Worm (Caenorhabditis elegans) whole organism, late embryonic: Measurements from ENCODE around the gene lys-8.
"Not testable (repeated sequence)": the region's sequence is repeated elsewhere in the genome, so short reads cannot be mapped to it uniquely, and the experiment has no call there.

Source experiments
- F13H6.1 ChIP-seq: sonication (generic microtip); optimal IDR thresholded peaks from 2 replicates; lab custom pipeline; 2016; ENCODE audit warnings: missing genetic modification characterization, missing compliant biosample characterization
- K02D7.2 ChIP-seq: sonication (generic microtip); optimal IDR thresholded peaks from 2 replicates; lab custom pipeline; 2017; ENCODE audit warnings: mild to moderate bottlenecking, missing genetic modification characterization, missing compliant biosample characterization
- ceh-14 ChIP-seq: sonication (generic microtip); optimal IDR thresholded peaks from 2 replicates; lab custom pipeline; 2016; ENCODE audit warnings: missing genotype, missing genetic modification characterization, missing compliant biosample characterization
- ceh-19 ChIP-seq: fragments of 200-800 bp; sonication (Bioruptor generic); optimal IDR thresholded peaks from 2 replicates; lab custom pipeline; 2018; ENCODE audit warnings: mild to moderate bottlenecking, missing genetic modification characterization, missing compliant biosample characterization
- ceh-22 ChIP-seq: sonication (generic microtip); optimal IDR thresholded peaks from 2 replicates; lab custom pipeline; 2017; ENCODE audit warnings: missing biosample characterization, missing genetic modification characterization
- ceh-31 ChIP-seq: sonication (generic microtip); optimal IDR thresholded peaks from 2 replicates; lab custom pipeline; 2016; ENCODE audit warnings: missing genetic modification characterization, missing compliant biosample characterization
- ceh-34 ChIP-seq: sonication (generic microtip); optimal IDR thresholded peaks from 2 replicates; lab custom pipeline; 2016; ENCODE audit warnings: mild to moderate bottlenecking, missing genetic modification characterization, missing compliant biosample characterization
- ceh-45 ChIP-seq: fragments of 200-800 bp; sonication (Bioruptor generic); IDR thresholded peaks from 2 replicates; pipeline ENCODE4 v1.3.6; 2022; ENCODE audit warnings: missing genetic modification reagents, missing genetic modification characterization, missing compliant biosample characterization
- ceh-48 ChIP-seq: sonication (generic microtip); optimal IDR thresholded peaks from 2 replicates; lab custom pipeline; 2016; ENCODE audit warnings: missing genetic modification characterization, inconsistent platforms, missing compliant biosample characterization
- ceh-6 ChIP-seq: fragments of 200-800 bp; sonication (Bioruptor generic); optimal IDR thresholded peaks from 2 replicates; lab custom pipeline; 2018; ENCODE audit warnings: mild to moderate bottlenecking, missing genetic modification characterization, missing compliant biosample characterization
- ceh-9 ChIP-seq: sonication (generic microtip); optimal IDR thresholded peaks from 2 replicates; lab custom pipeline; 2016; ENCODE audit warnings: mild to moderate bottlenecking, missing genetic modification characterization, inconsistent platforms, missing compliant biosample characterization
- che-1 ChIP-seq: sonication (generic microtip); optimal IDR thresholded peaks from 2 replicates; lab custom pipeline; 2016; ENCODE audit warnings: mild to moderate bottlenecking, missing genetic modification characterization, missing compliant biosample characterization
- dmd-4 ChIP-seq: sonication (generic microtip); optimal IDR thresholded peaks from 2 replicates; lab custom pipeline; 2016; ENCODE audit warnings: borderline replicate concordance, missing genetic modification characterization, missing compliant biosample characterization
- elt-2 ChIP-seq: sonication (generic microtip); optimal IDR thresholded peaks from 2 replicates; lab custom pipeline; 2016; ENCODE audit warnings: missing genetic modification reagents, missing genetic modification characterization, missing compliant biosample characterization
- ets-4 ChIP-seq: sonication (generic microtip); optimal IDR thresholded peaks from 2 replicates; lab custom pipeline; 2016; ENCODE audit warnings: missing genetic modification characterization, missing compliant biosample characterization
- eyg-1 ChIP-seq: sonication (generic microtip); optimal IDR thresholded peaks from 2 replicates; lab custom pipeline; 2016; ENCODE audit warnings: missing genotype, missing genetic modification characterization, missing compliant biosample characterization
- fax-1 ChIP-seq: sonication (generic microtip); optimal IDR thresholded peaks from 2 replicates; lab custom pipeline; 2016; ENCODE audit warnings: missing genotype, missing genetic modification characterization, missing compliant biosample characterization
- fkh-6 ChIP-seq: sonication (generic microtip); optimal IDR thresholded peaks from 2 replicates; lab custom pipeline; 2016; ENCODE audit warnings: missing genetic modification characterization, missing compliant biosample characterization
- gmeb-2 ChIP-seq: sonication (generic microtip); optimal IDR thresholded peaks from 2 replicates; lab custom pipeline; 2016; ENCODE audit warnings: missing genetic modification characterization, inconsistent platforms, missing compliant biosample characterization
- hlh-13 ChIP-seq: fragments of 200-800 bp; sonication (Bioruptor generic); optimal IDR thresholded peaks from 2 replicates; lab custom pipeline; 2018; ENCODE audit warnings: mild to moderate bottlenecking, missing genetic modification characterization, missing compliant biosample characterization
- hlh-15 ChIP-seq: sonication (generic microtip); optimal IDR thresholded peaks from 2 replicates; lab custom pipeline; 2016; ENCODE audit warnings: missing genetic modification characterization, missing compliant biosample characterization
- hlh-6 ChIP-seq: sonication (generic microtip); optimal IDR thresholded peaks from 2 replicates; lab custom pipeline; 2016; ENCODE audit warnings: missing genotype, missing genetic modification characterization, missing compliant biosample characterization
- hlh-8 ChIP-seq: sonication (generic microtip); optimal IDR thresholded peaks from 2 replicates; lab custom pipeline; 2016; ENCODE audit warnings: missing genotype, missing genetic modification characterization, missing compliant biosample characterization
- lim-6 ChIP-seq: sonication (generic microtip); optimal IDR thresholded peaks from 2 replicates; lab custom pipeline; 2016; ENCODE audit warnings: missing genetic modification characterization, missing compliant biosample characterization
- lin-11 ChIP-seq: fragments of 200-800 bp; sonication (Bioruptor generic); optimal IDR thresholded peaks from 2 replicates; lab custom pipeline; 2018; ENCODE audit warnings: mild to moderate bottlenecking, missing genetic modification characterization, missing compliant biosample characterization
- madf-2 ChIP-seq: sonication (generic microtip); optimal IDR thresholded peaks from 2 replicates; lab custom pipeline; 2017; ENCODE audit warnings: missing genetic modification characterization, missing compliant biosample characterization
- mec-3 ChIP-seq: sonication (generic microtip); optimal IDR thresholded peaks from 2 replicates; lab custom pipeline; 2016; ENCODE audit warnings: borderline replicate concordance, missing genetic modification characterization, missing compliant biosample characterization
- nhr-232 ChIP-seq: sonication (generic microtip); optimal IDR thresholded peaks from 2 replicates; lab custom pipeline; 2016; ENCODE audit warnings: missing genetic modification characterization, missing compliant biosample characterization
- odd-2 ChIP-seq: sonication (generic microtip); optimal IDR thresholded peaks from 2 replicates; lab custom pipeline; 2017; ENCODE audit warnings: antibody characterized with exemption, mild to moderate bottlenecking, missing genetic modification characterization, missing compliant biosample characterization
- pag-3 ChIP-seq: sonication (generic microtip); optimal IDR thresholded peaks from 2 replicates; lab custom pipeline; 2016; ENCODE audit warnings: missing compliant biosample characterization, missing genetic modification characterization, borderline replicate concordance
- pat-9 ChIP-seq: fragments of 200-800 bp; sonication (Bioruptor generic); optimal IDR thresholded peaks from 2 replicates; lab custom pipeline; 2018; ENCODE audit warnings: mild to moderate bottlenecking, missing genetic modification characterization, moderate library complexity, missing compliant biosample characterization
- pax-1 ChIP-seq: fragments of 150-350 bp; optimal IDR thresholded peaks from 2 replicates; lab custom pipeline; 2014; ENCODE audit warnings: missing biosample characterization, missing genetic modification characterization
- pqm-1 ChIP-seq: sonication (generic microtip); optimal IDR thresholded peaks from 2 replicates; lab custom pipeline; 2016; ENCODE audit warnings: missing genetic modification characterization, missing compliant biosample characterization
- pros-1 ChIP-seq: fragments of 150-350 bp; optimal IDR thresholded peaks from 2 replicates; lab custom pipeline; 2014; ENCODE audit warnings: missing biosample characterization, missing genetic modification reagents, missing genetic modification characterization
- sdc-2 ChIP-seq: sonication (generic microtip); optimal IDR thresholded peaks from 2 replicates; lab custom pipeline; 2016; ENCODE audit warnings: missing genotype, missing genetic modification characterization, missing compliant biosample characterization
- sox-2 ChIP-seq: fragments of 200-800 bp; sonication (Bioruptor generic); IDR thresholded peaks from 2 replicates; pipeline ENCODE4 v1.3.6; 2022; ENCODE audit warnings: missing genetic modification reagents, missing genetic modification characterization, missing compliant biosample characterization
- sox-4 ChIP-seq: sonication (generic microtip); optimal IDR thresholded peaks from 2 replicates; lab custom pipeline; 2017; ENCODE audit warnings: mild to moderate bottlenecking, missing genetic modification characterization, inconsistent platforms, missing compliant biosample characterization
- tbx-2 ChIP-seq: sonication (generic microtip); optimal IDR thresholded peaks from 2 replicates; lab custom pipeline; 2016; ENCODE audit warnings: missing genetic modification characterization, missing compliant biosample characterization
- ttx-3 ChIP-seq: sonication (generic microtip); optimal IDR thresholded peaks from 2 replicates; lab custom pipeline; 2016; ENCODE audit warnings: missing genetic modification reagents, missing genetic modification characterization, missing compliant biosample characterization
- unc-42 ChIP-seq: sonication (generic microtip); optimal IDR thresholded peaks from 2 replicates; lab custom pipeline; 2016; ENCODE audit warnings: missing genotype, missing genetic modification characterization, missing compliant biosample characterization
- unc-55 ChIP-seq: sonication (generic microtip); optimal IDR thresholded peaks from 2 replicates; lab custom pipeline; 2017; ENCODE audit warnings: missing biosample characterization, missing genetic modification reagents, missing genetic modification characterization
- unc-86 ChIP-seq: sonication (generic microtip); optimal IDR thresholded peaks from 2 replicates; lab custom pipeline; 2016; ENCODE audit warnings: missing genetic modification characterization, missing compliant biosample characterization

The lys-8 gene

ce11 chrII:5585788-5586187 is at the start of gene lys-8:
lys-8 (plus strand) TSS chrII:5586178.
- TF ChIP-seq ttx-3 (no peak), sox-4 (tag; lab: Kevin White, UChicago) (no peak), pros-1 (tag; lab: Kevin White, UChicago) (no peak), fkh-6 (no peak), hlh-8 (no peak), elt-2 (tag; lab: Kevin White, UChicago) (peak; percentile 98), pqm-1 (tag; lab: Kevin White, UChicago) (no peak)
- TF ChIP-seq, all 69 proteins: peak for 1

DNA sequence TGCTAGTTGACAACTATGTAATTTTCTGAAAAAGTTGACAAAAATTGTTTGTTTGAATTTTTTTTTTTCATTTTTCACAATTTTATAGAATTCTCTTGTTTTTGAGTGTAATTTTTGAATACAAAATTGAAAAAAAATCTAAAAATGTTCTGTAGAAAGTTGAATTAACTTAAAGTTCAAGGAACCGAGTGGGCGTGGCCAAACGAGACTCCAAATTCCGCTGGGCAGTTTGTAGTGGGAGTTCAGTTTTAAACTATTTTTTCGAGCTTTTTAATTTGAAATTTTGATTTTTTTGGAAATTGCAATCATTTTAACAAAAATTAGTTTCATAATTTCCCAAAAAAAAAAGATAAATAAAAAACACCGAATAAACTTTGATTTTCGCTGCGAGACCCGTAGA is 48.9 kb upstream of the lys-8 start:
- no peak for TF ChIP-seq pat-9
- TF ChIP-seq ceh-19: no peak
- TF ChIP-seq, all 69 proteins: peak for 0

DNA sequence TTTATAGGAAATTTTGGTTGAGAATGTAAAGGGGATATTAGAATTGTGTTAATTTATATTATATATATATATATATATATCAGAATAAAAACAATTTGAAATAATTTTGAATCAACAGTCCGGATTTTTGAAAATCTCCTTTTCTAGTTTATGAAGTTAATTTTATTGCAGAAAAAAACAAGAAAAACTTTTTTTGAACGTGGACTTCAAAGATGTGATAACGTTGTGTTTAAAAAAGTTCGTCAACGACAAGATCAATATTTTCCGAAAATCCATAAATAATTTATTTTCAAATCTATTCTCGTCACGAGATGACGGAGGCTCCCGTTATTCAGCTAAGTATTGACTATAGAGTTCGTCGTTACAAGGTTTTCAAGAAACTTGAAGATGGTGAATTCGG is 48.5 kb upstream of the lys-8 start, which contains the start of gene C17C3.11:
Gene C17C3.11 (plus strand): TSS at position 301 of the 400 bp plus-strand sequence.
- TF ChIP-seq unc-42 (no peak), fkh-6 (no peak), unc-55 (GFP tag; lab: Kevin White, UChicago) (no peak), ceh-22 (tag; lab: Kevin White, UChicago) (no peak)
- TF ChIP-seq, all 69 proteins: peak for 0

DNA sequence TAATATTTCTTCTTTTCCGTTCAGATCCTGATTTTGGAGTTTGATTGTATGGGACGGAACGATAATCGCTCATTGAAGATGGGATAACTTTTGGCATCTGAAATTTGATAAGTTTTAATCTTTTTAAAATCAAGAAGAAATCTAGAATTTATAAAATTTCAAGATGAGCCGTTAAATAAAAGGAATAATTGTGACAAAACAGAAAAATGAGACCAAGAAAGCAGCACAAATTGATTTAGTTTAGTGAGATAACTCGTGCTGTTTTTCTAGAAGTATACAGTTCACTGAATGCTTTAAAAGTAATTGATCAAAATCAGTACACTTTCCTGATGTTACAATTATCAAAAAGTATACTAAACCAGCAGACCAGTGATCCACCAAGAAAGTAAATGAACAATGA is 45.9 kb upstream of the lys-8 start, which contains the start of gene hlh-27:
Gene hlh-27 (minus strand): TSS at position 101 of the 400 bp plus-strand sequence.
- not testable (repeated sequence) for TF ChIP-seq ceh-34; hlh-15; dmd-4 (tag; lab: Kevin White, UChicago)

- TF ChIP-seq sox-2 (GFP tag; lab: Robert Waterston, UW) (no peak), ceh-22 (tag; lab: Kevin White, UChicago) (no peak), eyg-1 (tag; lab: Kevin White, UChicago) (no peak), ceh-14 (no peak), odd-2 (tag; lab: Kevin White, UChicago) (no peak), mec-3 (tag; lab: Kevin White, UChicago) (no peak), ets-4 (tag; lab: Kevin White, UChicago) (no peak), ceh-9 (tag; lab: Kevin White, UChicago) (no peak), ceh-6 (GFP tag; lab: Kevin White, UChicago) (no peak), lim-6 (tag; lab: Kevin White, UChicago) (no peak), fax-1 (tag; lab: Kevin White, UChicago) (no peak), ceh-45 (GFP tag; lab: Robert Waterston, UW) (no peak), tbx-2 (tag; lab: Kevin White, UChicago) (no peak), F13H6.1 (tag; lab: Kevin White, UChicago) (no peak), ceh-48 (tag; lab: Kevin White, UChicago) (no peak), sdc-2 (tag; lab: Kevin White, UChicago) (no peak)
These were observed 44.3 kb upstream of the lys-8 start, which contains the start of gene C17C3.24 for ce11 chrII:5541685-5542084. C17C3.24 (minus strand) TSS chrII:5541785.

DNA sequence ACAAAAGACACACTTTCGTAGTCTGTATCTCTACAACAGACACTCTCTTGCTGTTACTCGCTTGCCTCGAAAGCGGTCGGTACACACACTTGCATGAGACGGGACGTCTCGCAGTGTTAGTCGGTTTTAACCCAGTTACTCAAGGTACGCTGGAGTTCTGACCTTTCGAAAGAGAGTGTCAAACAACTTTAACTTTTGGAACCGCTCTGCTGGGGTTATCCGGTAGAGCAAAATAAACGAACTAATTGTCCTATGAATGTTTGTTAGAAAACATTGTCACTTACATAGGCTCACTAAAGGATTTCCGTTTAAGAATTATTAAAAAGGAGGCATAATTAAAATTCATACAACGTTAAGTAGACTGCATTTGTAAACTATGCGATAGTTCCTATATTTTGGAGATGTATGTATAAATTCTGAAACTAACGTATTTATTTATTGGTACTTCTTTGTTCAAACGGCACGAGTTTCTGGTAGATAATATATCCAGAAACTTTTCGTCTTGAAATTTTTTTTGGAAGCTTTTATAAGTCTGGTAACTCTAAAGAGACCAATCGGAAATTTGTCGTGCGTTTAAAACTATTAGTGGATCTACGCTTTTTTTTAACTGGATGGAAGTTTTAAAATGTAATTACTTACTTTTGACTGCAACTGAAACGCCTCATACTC is 42.4 kb upstream of the lys-8 start:
- peak; percentile 91 for TF ChIP-seq ceh-31
- peak; percentile 57 for TF ChIP-seq sox-2 (GFP tag; lab: Robert Waterston, UW)
- peak; percentile 79 for TF ChIP-seq pat-9
- TF ChIP-seq nhr-232 (tag; lab: Kevin White, UChicago): peak; percentile 60
- TF ChIP-seq ceh-45 (GFP tag; lab: Robert Waterston, UW): no peak
- TF ChIP-seq gmeb-2: peak; percentile 56
- TF ChIP-seq eyg-1 (tag; lab: Kevin White, UChicago): peak; percentile 51
- TF ChIP-seq lin-11 (tag; lab: Kevin White, UChicago): peak; percentile 68
- TF ChIP-seq hlh-13: peak; percentile 64
- no peak for TF ChIP-seq pag-3 (tag; lab: Kevin White, UChicago)
- TF ChIP-seq F13H6.1 (tag; lab: Kevin White, UChicago): peak; percentile 44
- peak; percentile 68 for TF ChIP-seq madf-2 (tag; lab: Kevin White, UChicago)
- TF ChIP-seq hlh-6: peak; percentile 48
- peak; percentile 89 for TF ChIP-seq ceh-19
- peak; percentile 59 for TF ChIP-seq pax-1 (tag; lab: Kevin White, UChicago)
- peak; percentile 59 for TF ChIP-seq che-1 (tag; lab: Kevin White, UChicago)
- peak; percentile 71 for TF ChIP-seq unc-86 (tag; lab: Kevin White, UChicago)
- TF ChIP-seq ceh-22 (tag; lab: Kevin White, UChicago): peak; percentile 18
- peak; percentile 71 for TF ChIP-seq K02D7.2 (tag; lab: Kevin White, UChicago)
- peak; percentile 82 for TF ChIP-seq fkh-6
